Worm (Caenorhabditis elegans) whole organism, L3 larva: Measurements from ENCODE around the gene mrps-33.

Experiments
- ceh-16 ChIP-seq: sonication (generic microtip); optimal IDR thresholded peaks from 2 replicates; lab custom pipeline; 2017; ENCODE audit warnings: missing biosample characterization, missing genetic modification characterization
- elt-2 ChIP-seq: sonication (generic microtip); optimal IDR thresholded peaks from 2 replicates; lab custom pipeline; 2016; ENCODE audit warnings: missing genetic modification reagents, mild to moderate bottlenecking, missing genetic modification characterization, missing compliant biosample characterization
- elt-3 ChIP-seq, 3 experiments: fragments of 150-350 bp in 1 of 3; sonication (generic microtip) in 2 of 3; optimal IDR thresholded peaks; 2 replicates in 2 of 3; 4 replicates in 1 of 3; lab custom pipeline; 2014 to 2017; ENCODE audit warnings: missing biosample characterization in 3 of 3, missing genetic modification characterization in 3 of 3
- fos-1 ChIP-seq: fragments of 150-350 bp; optimal IDR thresholded peaks from 2 replicates; lab custom pipeline; 2014; ENCODE audit warnings: missing biosample characterization, missing genetic modification characterization
- lin-39 ChIP-seq: fragments of 150-350 bp; optimal IDR thresholded peaks from 2 replicates; lab custom pipeline; 2018; ENCODE audit warnings: missing biosample characterization, missing genetic modification reagents, missing genetic modification characterization
- mdl-1 ChIP-seq: fragments of 150-350 bp; optimal IDR thresholded peaks from 2 replicates; lab custom pipeline; 2014; ENCODE audit warnings: missing biosample characterization, missing genetic modification characterization
- pha-4 ChIP-seq: fragments of 150-350 bp; optimal IDR thresholded peaks from 2 replicates; lab custom pipeline; 2014; ENCODE audit warnings: missing biosample characterization, missing genetic modification reagents, missing genetic modification characterization
- sea-2 ChIP-seq: fragments of 150-350 bp; sonication (generic microtip); optimal IDR thresholded peaks from 4 replicates; lab custom pipeline; 2014; ENCODE audit warnings: missing biosample characterization, missing genetic modification reagents, missing genetic modification characterization
- ztf-11 ChIP-seq: fragments of 150-350 bp; optimal IDR thresholded peaks from 2 replicates; lab custom pipeline; 2014; ENCODE audit warnings: missing biosample characterization, missing genetic modification characterization
- ztf-4 ChIP-seq: fragments of 150-350 bp; optimal IDR thresholded peaks from 2 replicates; lab custom pipeline; 2014; ENCODE audit warnings: missing biosample characterization, missing genetic modification characterization

DNA sequence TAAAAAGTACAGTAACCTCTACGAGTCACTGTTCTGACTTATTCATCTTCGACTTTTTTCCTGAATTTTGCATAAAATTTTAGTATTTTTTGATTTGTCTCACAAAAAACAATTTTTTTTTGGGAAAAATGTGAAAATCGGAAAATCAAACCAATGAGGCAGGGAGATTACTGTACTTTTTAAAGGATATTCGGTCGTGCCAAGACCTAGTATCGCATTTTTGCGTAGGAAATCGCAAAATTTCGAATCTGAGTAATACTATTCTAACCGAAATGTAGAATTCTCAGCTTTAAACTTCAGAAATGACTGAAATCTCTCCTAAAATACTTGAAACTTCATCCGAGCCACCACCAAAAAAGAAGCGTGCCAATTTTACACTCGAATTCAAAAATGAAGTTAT lies 2.0 kb downstream of the mrps-33 start, which contains the start of gene F21D5.4:
- TF ChIP-seq elt-3 (tag; optimal IDR thresholded peaks at IDR 0.05; lab: Kevin White, UChicago) (no peak), mdl-1 (tag; lab: Kevin White, UChicago) (no peak), fos-1 (tag; lab: Kevin White, UChicago) (no peak), lin-39 (tag; lab: Kevin White, UChicago) (no peak), sea-2 (GFP tag; lab: Kevin White, UChicago) (no peak), pha-4 (tag; lab: Kevin White, UChicago) (no peak), elt-2 (no peak), ceh-16 (no peak), ztf-4 (tag; lab: Kevin White, UChicago) (no peak), ztf-11 (tag; lab: Kevin White, UChicago) (no peak)
